Fruit fly (Drosophila melanogaster): Measurements from ENCODE around the gene Msp300.

The Msp300 gene

DNA sequence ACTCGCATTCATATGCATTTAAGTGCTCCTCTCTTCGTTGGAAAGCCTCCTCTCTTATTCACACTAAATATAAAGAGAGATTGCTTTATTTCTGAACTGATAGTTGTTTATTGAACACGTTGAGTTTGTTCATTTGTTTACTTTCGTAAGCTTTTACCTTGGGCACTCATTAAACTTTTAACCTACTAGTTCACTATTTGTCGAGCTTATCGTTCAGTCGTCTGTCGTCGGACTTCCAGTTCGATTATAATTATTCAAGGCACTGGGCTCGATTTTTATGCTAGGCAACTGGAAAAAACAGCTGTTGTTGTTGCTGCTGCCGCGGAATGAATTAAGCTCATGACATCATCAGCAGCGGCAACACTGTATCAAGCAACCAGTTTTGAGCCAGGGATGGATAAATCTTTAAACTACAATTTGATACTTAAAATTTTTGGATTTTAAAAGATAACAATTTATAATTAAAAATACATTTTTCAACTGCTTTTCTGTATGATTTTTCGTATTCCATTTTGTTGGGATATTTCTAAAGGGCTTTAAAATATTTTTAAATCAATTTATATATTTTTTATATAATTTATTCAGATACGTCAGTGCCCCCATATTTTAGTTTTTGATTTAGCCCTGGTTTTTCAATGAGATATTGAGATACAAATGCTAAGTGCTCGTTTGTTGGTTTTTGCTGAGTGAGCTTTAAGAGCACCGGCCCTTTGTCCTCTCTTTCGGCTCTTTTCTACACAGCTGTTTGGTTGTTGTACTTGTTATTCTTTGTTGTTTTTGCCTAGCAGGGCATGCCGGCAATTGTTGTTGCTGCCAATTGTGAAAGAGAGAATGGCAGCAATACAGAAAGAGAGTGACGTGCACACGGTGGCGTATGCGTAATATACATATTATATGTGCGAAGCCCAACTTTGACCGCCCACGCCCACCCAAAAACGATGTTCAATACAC, 44.8 kb downstream of the Msp300 start (continued):
- TF ChIP-seq pfk (GFP tag; optimal IDR thresholded peaks at IDR 0.05) (no peak), CG12155 (GFP tag; optimal IDR thresholded peaks at IDR 0.05) (no peak), lbe (GFP tag; optimal IDR thresholded peaks at IDR 0.05) (peak; percentile 66), C15 (GFP tag; IDR thresholded peaks at IDR 0.05) (peak; percentile 93), Myb (GFP tag; optimal IDR thresholded peaks at IDR 0.05) (no peak), CG12942 (GFP tag; optimal IDR thresholded peaks at IDR 0.05) (peak; percentile 82), salm (tag; optimal IDR thresholded peaks at IDR 0.05) (peak; percentile 82), seq (GFP tag; IDR thresholded peaks at IDR 0.05) (peak; percentile 92), prd (optimal IDR thresholded peaks at IDR 0.05) (no peak), prd (GFP tag; IDR thresholded peaks at IDR 0.05) (peak; percentile 93), sc (optimal IDR thresholded peaks at IDR 0.05) (no peak), sc (GFP tag; optimal IDR thresholded peaks at IDR 0.05) (peak; percentile 81), usp (GFP tag; optimal IDR thresholded peaks at IDR 0.05) (no peak), Rx (GFP tag; IDR thresholded peaks at IDR 0.05) (peak; percentile 67), CG6175 (GFP tag; IDR thresholded peaks at IDR 0.05) (peak; percentile 81; the same call in 2 of the 3 replicates), grn (GFP tag; optimal IDR thresholded peaks at IDR 0.05) (peak; percentile 8), bigmax (GFP tag; optimal IDR thresholded peaks at IDR 0.05) (no peak), CG7928 (GFP tag; optimal IDR thresholded peaks at IDR 0.05) (peak; percentile 94), CG10462 (GFP tag; optimal IDR thresholded peaks at IDR 0.05) (peak; percentile 74), pb (GFP tag; optimal IDR thresholded peaks at IDR 0.05) (no peak), CG17328 (GFP tag; IDR thresholded peaks at IDR 0.05) (peak; percentile 93), crc (GFP tag; optimal IDR thresholded peaks at IDR 0.05) (no peak), CG10565 (GFP tag; optimal IDR thresholded peaks at IDR 0.05) (no peak), CG9437 (GFP tag; optimal IDR thresholded peaks at IDR 0.05) (peak; percentile 88), CG13775 (GFP tag; optimal IDR thresholded peaks at IDR 0.05) (peak; percentile 90), Usf (GFP tag; optimal IDR thresholded peaks at IDR 0.05) (peak; percentile 76)

dm6 chr2L:5147188-5147855, 46.6 kb downstream of the Msp300 start:
- no peak for TF ChIP-seq Nf-YA (GFP tag; IDR thresholded peaks at IDR 0.05)
- TF ChIP-seq Sox102F (GFP tag; optimal IDR thresholded peaks at IDR 0.05), result no peak
- no peak for TF ChIP-seq CG30403 (GFP tag; optimal IDR thresholded peaks at IDR 0.05)
- TF ChIP-seq pzg (GFP tag; optimal IDR thresholded peaks at IDR 0.05), result no peak
- TF ChIP-seq Dbx (GFP tag; IDR thresholded peaks at IDR 0.05), result 0 out of 3 replicates have a peak, but pooled peaks have one; percentile 10
- peak; percentile 52; the same call in 1 of the 3 replicates for TF ChIP-seq gce (GFP tag; IDR thresholded peaks at IDR 0.05)
- no peak for TF ChIP-seq disco-r (GFP tag; optimal IDR thresholded peaks at IDR 0.05)
- no peak for TF ChIP-seq Opbp (GFP tag; IDR thresholded peaks at IDR 0.05; ENCODE audit: partially characterized antibody)
- no peak for TF ChIP-seq nmo (GFP tag; optimal IDR thresholded peaks at IDR 0.05)
- TF ChIP-seq CG11695 (GFP tag; IDR thresholded peaks at IDR 0.05), result no peak
- peak; percentile 32; the same call in 1 of the 2 replicates for TF ChIP-seq CG6689 (GFP tag; IDR thresholded peaks at IDR 0.05)
- peak; percentile 29; the same call in 1 of the 2 replicates for TF ChIP-seq E2f1 (GFP tag; IDR thresholded peaks at IDR 0.05)
- TF ChIP-seq NFAT (GFP tag; IDR thresholded peaks at IDR 0.05), result no peak
- 0 out of 2 replicates have a peak, but pooled peaks have one; percentile 31 for TF ChIP-seq E2f2 (GFP tag; IDR thresholded peaks at IDR 0.05)
- TF ChIP-seq CG2116 (GFP tag; optimal IDR thresholded peaks at IDR 0.05), result no peak
- TF ChIP-seq tup (GFP tag; optimal IDR thresholded peaks at IDR 0.05), result no peak
- TF ChIP-seq sens (GFP tag), result peak; percentile 28
- no peak for TF ChIP-seq CG11085 (GFP tag; IDR thresholded peaks at IDR 0.05)
- TF ChIP-seq Hr78 (GFP tag; optimal IDR thresholded peaks at IDR 0.05), result peak in 1 of 2 experiments; percentile 7
- peak; percentile 41 for TF ChIP-seq abd-A (tag; optimal IDR thresholded peaks at IDR 0.05)
- TF ChIP-seq CG3838 (GFP tag; optimal IDR thresholded peaks at IDR 0.05), result no peak
- TF ChIP-seq ssp (GFP tag; IDR thresholded peaks at IDR 0.05), result no peak
- no peak for TF ChIP-seq Hmx (GFP tag; optimal IDR thresholded peaks at IDR 0.05)
- no peak for TF ChIP-seq prd (optimal IDR thresholded peaks at IDR 0.05)
- peak; percentile 58; the same call in 1 of the 3 replicates for TF ChIP-seq prd (GFP tag; IDR thresholded peaks at IDR 0.05)

All from whole organism, embryonic.